Worm (Caenorhabditis elegans) whole organism, L4 larva: ENCODE results near the gene mog-5.

Source experiments
- ces-1 ChIP-seq: fragments of 150-350 bp; sonication (generic microtip); optimal IDR thresholded peaks from 4 replicates; lab custom pipeline; 2014; ENCODE audit warnings: missing biosample characterization, missing genetic modification reagents, missing genetic modification characterization
- daf-19 ChIP-seq: fragments of 200-800 bp; sonication (Bioruptor generic); conservative IDR thresholded peaks from 2 replicates; pipeline ENCODE4 v1.3.6; 2022; ENCODE audit warnings: missing genetic modification characterization, missing compliant biosample characterization
- hlh-30 ChIP-seq: sonication (generic microtip); optimal IDR thresholded peaks from 2 replicates; lab custom pipeline; 2017; ENCODE audit warnings: antibody characterized with exemption, mild to moderate bottlenecking, missing genetic modification characterization, missing compliant biosample characterization; ENCODE audit not compliant: insufficient read depth
- mep-1 ChIP-seq: fragments of 150-350 bp; sonication (generic microtip); optimal IDR thresholded peaks from 3 replicates; lab custom pipeline; 2014; ENCODE audit warnings: missing biosample characterization, missing genetic modification characterization
- nhr-48 ChIP-seq: sonication (generic microtip); optimal IDR thresholded peaks from 2 replicates; lab custom pipeline; 2016; ENCODE audit warnings: mild to moderate bottlenecking, missing genetic modification characterization, missing compliant biosample characterization
- pha-4 ChIP-seq, 2 experiments: fragments of 150-350 bp in 1 of 2; fragments of 200-800 bp in 1 of 2; sonication (Bioruptor generic) in 1 of 2; IDR thresholded peaks in 1 of 2; optimal IDR thresholded peaks in 1 of 2; 2 replicates each; pipeline versions ENCODE4 v1.3.6 to Lab custom; 2014 to 2022; ENCODE audit warnings: missing genetic modification characterization in 2 of 2, missing genetic modification reagents in 2 of 2, missing biosample characterization in 1 of 2, missing compliant biosample characterization in 1 of 2

DNA sequence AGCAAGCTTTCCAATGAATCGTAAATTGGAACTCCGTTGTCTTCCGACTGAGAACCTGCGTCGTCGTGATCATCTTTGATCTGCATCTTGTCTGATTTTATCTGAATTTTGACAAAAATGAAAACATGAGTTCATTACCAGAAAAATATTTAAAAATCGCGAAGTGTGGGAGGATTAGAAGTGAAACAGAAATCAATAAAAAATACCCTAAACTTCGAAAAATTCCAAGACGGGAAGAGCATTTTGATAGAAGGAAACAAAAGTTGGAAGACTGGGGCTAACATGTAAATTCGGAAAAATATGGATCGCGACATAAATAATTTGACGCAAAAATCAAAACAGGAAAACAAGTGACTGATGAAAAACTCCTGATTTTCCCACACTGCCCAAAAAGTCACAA lies 26.3 kb downstream of the mog-5 start, which contains the start of gene F07F6.8:
- no peak for TF ChIP-seq daf-19
- no peak for TF ChIP-seq pha-4 (GFP tag; IDR thresholded peaks at IDR 0.05; lab: Robert Waterston, UW)
- no peak for TF ChIP-seq pha-4 (tag; optimal IDR thresholded peaks at IDR 0.05; lab: Kevin White, UChicago)
- TF ChIP-seq ces-1 (GFP tag; lab: Kevin White, UChicago), result no peak
- no peak for TF ChIP-seq hlh-30 (tag; lab: Kevin White, UChicago)
- no peak for TF ChIP-seq mep-1 (tag; lab: Kevin White, UChicago)
- no peak for TF ChIP-seq nhr-48
